Worm (Caenorhabditis elegans) whole organism, L4 larva: ENCODE measurements around the gene K02E7.11.

Source experiments
- ces-1 ChIP-seq: fragments of 150-350 bp; sonication (generic microtip); optimal IDR thresholded peaks from 4 replicates; lab custom pipeline; 2014; ENCODE audit warnings: missing biosample characterization, missing genetic modification reagents, missing genetic modification characterization
- lin-13 ChIP-seq: fragments of 150-350 bp; optimal IDR thresholded peaks from 2 replicates; lab custom pipeline; 2014; ENCODE audit warnings: missing biosample characterization, missing genetic modification reagents, missing genetic modification characterization
- lin-15B ChIP-seq: fragments of 150-350 bp; sonication (generic microtip); optimal IDR thresholded peaks from 3 replicates; lab custom pipeline; 2014; ENCODE audit warnings: missing biosample characterization, missing genetic modification characterization
- mdl-1 ChIP-seq, 2 experiments: fragments of 150-350 bp in 1 of 2; sonication (generic microtip) in 1 of 2; optimal IDR thresholded peaks; 2 replicates each; lab custom pipeline; 2014 to 2017; ENCODE audit warnings: missing biosample characterization in 2 of 2, missing genetic modification characterization in 2 of 2
- mep-1 ChIP-seq: fragments of 150-350 bp; sonication (generic microtip); optimal IDR thresholded peaks from 3 replicates; lab custom pipeline; 2014; ENCODE audit warnings: missing biosample characterization, missing genetic modification characterization
- nhr-10 ChIP-seq: fragments of 150-350 bp; optimal IDR thresholded peaks from 2 replicates; lab custom pipeline; 2014; ENCODE audit warnings: missing biosample characterization, missing genetic modification characterization
- nhr-25 ChIP-seq: sonication (generic microtip); optimal IDR thresholded peaks from 2 replicates; lab custom pipeline; 2017; ENCODE audit warnings: missing genetic modification characterization, mild to moderate bottlenecking, missing compliant biosample characterization, antibody characterized with exemption, moderate library complexity, borderline replicate concordance; ENCODE audit not compliant: insufficient read depth
- nhr-48 ChIP-seq: sonication (generic microtip); optimal IDR thresholded peaks from 2 replicates; lab custom pipeline; 2016; ENCODE audit warnings: mild to moderate bottlenecking, missing genetic modification characterization, missing compliant biosample characterization
- pha-4 ChIP-seq, 2 experiments: fragments of 150-350 bp in 1 of 2; fragments of 200-800 bp in 1 of 2; sonication (Bioruptor generic) in 1 of 2; IDR thresholded peaks in 1 of 2; optimal IDR thresholded peaks in 1 of 2; 2 replicates each; pipeline versions ENCODE4 v1.3.6 to Lab custom; 2014 to 2022; ENCODE audit warnings: missing genetic modification characterization in 2 of 2, missing genetic modification reagents in 2 of 2, missing biosample characterization in 1 of 2, missing compliant biosample characterization in 1 of 2
- set-16 ChIP-seq: fragments of 200-800 bp; sonication (Bioruptor generic); IDR thresholded peaks from 2 replicates; pipeline ENCODE4 v1.3.6; 2022; ENCODE audit warnings: missing genetic modification reagents, missing genetic modification characterization, missing compliant biosample characterization
- skn-1 ChIP-seq: fragments of 150-350 bp; optimal IDR thresholded peaks from 2 replicates; lab custom pipeline; 2014; ENCODE audit warnings: missing biosample characterization, missing genetic modification characterization
- tag-97 ChIP-seq: fragments of 200-800 bp; sonication (Bioruptor generic); IDR thresholded peaks from 2 replicates; pipeline ENCODE4 v1.3.6; 2022; ENCODE audit warnings: missing genetic modification characterization, missing compliant biosample characterization
- unc-62 ChIP-seq, 3 experiments: fragments of 150-350 bp in 1 of 3; sonication (generic microtip); optimal IDR thresholded peaks in 2 of 3; peaks in 1 of 3; 1 replicate in 1 of 3; 2 replicates in 2 of 3; lab custom pipeline; 2014 to 2017; ENCODE audit warnings: missing biosample characterization in 3 of 3, missing genetic modification characterization in 3 of 3, missing genetic modification reagents in 3 of 3, missing genotype in 1 of 3
- ztf-11 ChIP-seq: fragments of 150-350 bp; optimal IDR thresholded peaks from 2 replicates; lab custom pipeline; 2014; ENCODE audit warnings: missing biosample characterization, missing genetic modification characterization

DNA sequence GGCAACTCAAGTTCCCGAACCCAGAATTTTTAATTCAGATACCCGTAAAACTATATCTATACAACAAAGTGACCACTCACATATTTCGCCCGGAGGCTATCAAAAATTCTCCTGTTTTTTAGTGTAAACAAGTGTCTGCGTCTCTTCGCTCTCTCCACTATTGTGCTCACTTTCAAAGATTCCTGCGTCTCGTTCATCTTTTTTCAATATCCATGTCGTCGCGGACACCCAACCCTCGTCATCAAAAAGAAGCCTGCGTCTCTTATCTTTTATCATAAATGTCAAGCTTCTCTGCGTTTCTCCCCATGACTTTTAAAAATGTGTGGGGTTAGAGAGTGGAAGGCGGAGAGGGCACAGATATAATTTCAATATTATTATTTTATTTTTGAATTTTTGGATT lies 9.6 kb upstream of the K02E7.11 start:
- TF ChIP-seq skn-1 (tag; lab: Kevin White, UChicago) (no peak), nhr-10 (tag; lab: Kevin White, UChicago) (no peak), mep-1 (peak; percentile 26), pha-4 (GFP tag; IDR thresholded peaks at IDR 0.05; lab: Robert Waterston, UW) (no peak), pha-4 (tag; optimal IDR thresholded peaks at IDR 0.05; lab: Kevin White, UChicago) (peak; percentile 25), unc-62 (GFP tag; optimal IDR thresholded peaks at IDR 0.05 in 1 of 2; lab: Kevin White, UChicago) (peak in 1 of 2 experiments; percentile 34), unc-62 (tag; optimal IDR thresholded peaks at IDR 0.05; lab: Kevin White, UChicago) (no peak), set-16 (no peak), lin-13 (GFP tag; lab: Kevin White, UChicago) (no peak), lin-15B (no peak), ces-1 (GFP tag; lab: Kevin White, UChicago) (no peak), nhr-25 (tag; lab: Kevin White, UChicago) (no peak), tag-97 (GFP tag; lab: Robert Waterston, UW) (no peak), nhr-48 (no peak), ztf-11 (tag; lab: Kevin White, UChicago) (no peak), mdl-1 (tag; optimal IDR thresholded peaks at IDR 0.05; lab: Kevin White, UChicago) (peak in 1 of 2 experiments; percentile 65)
